Fruit fly (Drosophila melanogaster) whole organism, pupa: ENCODE results near the gene xit.

Experiments used
- CG12605 ChIP-seq: fragments of 200-800 bp; sonication (Bioruptor generic); IDR thresholded peaks from 2 replicates; pipeline ENCODE4 v1.3.6; 2022; ENCODE audit warnings: missing biosample characterization, missing genetic modification characterization
- EcR ChIP-seq: fragments of 200-800 bp; sonication (Bioruptor generic); optimal IDR thresholded peaks from 3 replicates; lab custom pipeline; 2019; ENCODE audit warnings: missing biosample characterization, missing genetic modification characterization, mild to moderate bottlenecking, moderate library complexity, missing genetic modification reagents
- Pif1A ChIP-seq: fragments of 200-800 bp; sonication (Bioruptor generic); optimal IDR thresholded peaks from 3 replicates; lab custom pipeline; 2016; ENCODE audit warnings: missing biosample characterization, missing genetic modification characterization
- fd96Ca ChIP-seq: fragments of 200-800 bp; sonication (Bioruptor generic); IDR thresholded peaks from 3 replicates; pipeline ENCODE4 v1.3.6; 2022; ENCODE audit warnings: missing biosample characterization, missing genetic modification characterization
- gl ChIP-seq: fragments of 200-800 bp; sonication (Bioruptor generic); optimal IDR thresholded peaks from 2 replicates; lab custom pipeline; 2018; ENCODE audit warnings: missing biosample characterization, mild to moderate bottlenecking, missing genetic modification characterization

dm6 chrX:6824203-6824602 lies 3.4 kb downstream of the xit start, which contains the start of gene nonC:
- TF ChIP-seq CG12605 (GFP tag; lab: Robert Waterston, UW) (no peak), gl (no peak), fd96Ca (GFP tag; lab: Robert Waterston, UW) (no peak), Pif1A (GFP tag; lab: Kevin White, UChicago) (no peak), EcR (GFP tag; lab: Kevin White, UChicago) (no peak)
